Fruit fly (Drosophila melanogaster) whole organism, embryonic: Measurements from ENCODE around the gene Muc68Ca.
A peak's percentile ranks its signal among the peaks of the same experiment; 100 is the strongest.

Source experiments
- Awh ChIP-seq: fragments of 200-800 bp; sonication (Bioruptor generic); IDR thresholded peaks from 2 replicates; pipeline ENCODE4, ENCODE4 v1.3.6; 2022; ENCODE audit warnings: missing biosample characterization, missing genetic modification characterization
- Bdp1 ChIP-seq: fragments of 200-800 bp; sonication (Bioruptor generic); optimal IDR thresholded peaks from 3 replicates; lab custom pipeline; 2016; ENCODE audit warnings: missing biosample characterization, missing genetic modification characterization
- CG1024 ChIP-seq: fragments of 200-800 bp; sonication (Bioruptor generic); IDR thresholded peaks from 2 replicates; pipeline ENCODE4 v1.3.6; 2022; ENCODE audit warnings: missing biosample characterization, missing genetic modification characterization
- CG10565 ChIP-seq: fragments of 200-800 bp; sonication (Bioruptor generic); optimal IDR thresholded peaks from 3 replicates; lab custom pipeline; 2016; ENCODE audit warnings: missing biosample characterization, mild to moderate bottlenecking, missing genetic modification characterization
- CG11456 ChIP-seq: fragments of 200-800 bp; sonication (Bioruptor generic); IDR thresholded peaks from 3 replicates; pipeline ENCODE4 v1.3.6; 2022; ENCODE audit warnings: missing biosample characterization, missing genetic modification characterization
- CG11696 ChIP-seq: fragments of 200-800 bp; sonication (Bioruptor generic); IDR thresholded peaks from 2 replicates; pipeline ENCODE4 v1.3.6; 2022; ENCODE audit warnings: missing biosample characterization, missing genetic modification characterization
- CG13894 ChIP-seq: fragments of 200-800 bp; sonication (Bioruptor generic); optimal IDR thresholded peaks from 3 replicates; lab custom pipeline; 2018; ENCODE audit warnings: missing biosample characterization, mild to moderate bottlenecking, missing genetic modification characterization, moderate library complexity
- CG15514 ChIP-seq: fragments of 200-800 bp; sonication (Bioruptor generic); optimal IDR thresholded peaks from 3 replicates; lab custom pipeline; 2017; ENCODE audit warnings: missing biosample characterization, missing genetic modification characterization, mild to moderate bottlenecking, moderate library complexity, missing genetic modification reagents
- CG17359 ChIP-seq: fragments of 200-800 bp; sonication (Bioruptor generic); optimal IDR thresholded peaks from 3 replicates; lab custom pipeline; 2018; ENCODE audit warnings: missing biosample characterization, mild to moderate bottlenecking, missing genetic modification characterization, moderate library complexity
- CG17568 ChIP-seq: fragments of 200-800 bp; sonication (Bioruptor generic); optimal IDR thresholded peaks from 2 replicates; lab custom pipeline; 2018; ENCODE audit warnings: missing biosample characterization, mild to moderate bottlenecking, missing genetic modification characterization, moderate library complexity
- CG17802 ChIP-seq: fragments of 200-800 bp; sonication (Bioruptor generic); optimal IDR thresholded peaks from 2 replicates; lab custom pipeline; 2018; ENCODE audit warnings: missing biosample characterization, mild to moderate bottlenecking, missing genetic modification characterization, moderate library complexity
- CG1832 ChIP-seq: fragments of 200-800 bp; sonication (Bioruptor generic); optimal IDR thresholded peaks from 2 replicates; lab custom pipeline; 2017; ENCODE audit warnings: missing biosample characterization, mild to moderate bottlenecking, missing genetic modification characterization, inconsistent platforms
- CG2678 ChIP-seq: fragments of 200-800 bp; sonication (Bioruptor generic); optimal IDR thresholded peaks from 3 replicates; lab custom pipeline; 2019; ENCODE audit warnings: missing biosample characterization, mild to moderate bottlenecking, missing genetic modification characterization, moderate library complexity
- CG31365 ChIP-seq: fragments of 200-800 bp; sonication (Bioruptor generic); optimal IDR thresholded peaks from 2 replicates; lab custom pipeline; 2018; ENCODE audit warnings: missing biosample characterization, mild to moderate bottlenecking, missing genetic modification characterization
- CG31388 ChIP-seq: fragments of 200-800 bp; sonication (Bioruptor generic); optimal IDR thresholded peaks from 2 replicates; lab custom pipeline; 2016; ENCODE audit warnings: missing biosample characterization, missing genetic modification characterization
- CG3407 ChIP-seq: fragments of 200-800 bp; sonication (Bioruptor generic); optimal IDR thresholded peaks from 2 replicates; lab custom pipeline; 2018; ENCODE audit warnings: missing biosample characterization, mild to moderate bottlenecking, missing genetic modification characterization
- CG34422 ChIP-seq: fragments of 200-800 bp; sonication (Bioruptor generic); IDR thresholded peaks from 3 replicates; pipeline ENCODE4 v1.3.6; 2022; ENCODE audit warnings: missing biosample characterization, missing genetic modification characterization
- CG3838 ChIP-seq: fragments of 200-800 bp; sonication (Bioruptor generic); optimal IDR thresholded peaks from 3 replicates; lab custom pipeline; 2016; ENCODE audit warnings: missing biosample characterization, missing genetic modification characterization
- CG4282 ChIP-seq: fragments of 200-800 bp; sonication (Bioruptor generic); optimal IDR thresholded peaks from 2 replicates; lab custom pipeline; 2016; ENCODE audit warnings: missing biosample characterization, missing genetic modification characterization
- CG6272 ChIP-seq: fragments of 200-800 bp; sonication (Bioruptor generic); IDR thresholded peaks from 2 replicates; pipeline ENCODE4 v1.3.6; 2022; ENCODE audit warnings: missing biosample characterization, missing genetic modification characterization
- CG6765 ChIP-seq: fragments of 200-800 bp; sonication (Bioruptor generic); optimal IDR thresholded peaks from 3 replicates; lab custom pipeline; 2017; ENCODE audit warnings: missing biosample characterization, mild to moderate bottlenecking, missing genetic modification characterization
- CG7271 ChIP-seq: fragments of 200-800 bp; sonication (Bioruptor generic); optimal IDR thresholded peaks from 2 replicates; lab custom pipeline; 2018; ENCODE audit warnings: missing biosample characterization, mild to moderate bottlenecking, missing genetic modification characterization, moderate library complexity
- CG7963 ChIP-seq: fragments of 200-800 bp; sonication (Bioruptor generic); IDR thresholded peaks from 3 replicates; pipeline ENCODE4 v1.3.6; 2022; ENCODE audit warnings: missing biosample characterization, missing genetic modification characterization; ENCODE audit not compliant: partially characterized antibody
- CG9609 ChIP-seq: fragments of 200-800 bp; sonication (Bioruptor generic); optimal IDR thresholded peaks from 3 replicates; lab custom pipeline; 2016; ENCODE audit warnings: missing biosample characterization, missing genetic modification characterization
- CG9876 ChIP-seq: fragments of 200-800 bp; sonication (Bioruptor generic); optimal IDR thresholded peaks from 2 replicates; lab custom pipeline; 2016; ENCODE audit warnings: missing biosample characterization, missing genetic modification characterization
- Dbx ChIP-seq: fragments of 200-800 bp; sonication (Bioruptor generic); IDR thresholded peaks from 3 replicates; pipeline ENCODE4 v1.3.6; 2022; ENCODE audit warnings: missing biosample characterization, missing genetic modification characterization
- Deaf1 ChIP-seq: fragments of 200-800 bp; optimal IDR thresholded peaks from 3 replicates; lab custom pipeline; 2019; ENCODE audit warnings: missing biosample characterization, mild to moderate bottlenecking, missing genetic modification characterization, moderate library complexity
- Drgx ChIP-seq: fragments of 200-800 bp; sonication (Bioruptor generic); IDR thresholded peaks from 2 replicates; pipeline ENCODE4 v1.3.6; 2022; ENCODE audit warnings: missing biosample characterization, missing genetic modification characterization
- Elba2 ChIP-seq: fragments of 200-800 bp; sonication (Bioruptor generic); optimal IDR thresholded peaks from 3 replicates; lab custom pipeline; 2016; ENCODE audit warnings: missing biosample characterization, missing genetic modification characterization
- Lhr ChIP-seq: fragments of 200-800 bp; sonication (Bioruptor generic); optimal IDR thresholded peaks from 3 replicates; lab custom pipeline; 2017; ENCODE audit warnings: mild to moderate bottlenecking, missing biosample characterization, missing genetic modification reagents, missing genetic modification characterization
- MBD-R2 ChIP-seq: fragments of 200-800 bp; sonication (Bioruptor generic); IDR thresholded peaks from 2 replicates; pipeline ENCODE4 v1.3.6; 2022; ENCODE audit warnings: missing biosample characterization, missing genetic modification characterization
- Meics ChIP-seq: fragments of 200-800 bp; sonication (Bioruptor generic); optimal IDR thresholded peaks from 2 replicates; lab custom pipeline; 2017; ENCODE audit warnings: missing biosample characterization, mild to moderate bottlenecking, missing genetic modification characterization
- Opbp ChIP-seq: fragments of 200-800 bp; sonication (Bioruptor generic); IDR thresholded peaks from 3 replicates; pipeline ENCODE4 v1.3.6; 2022; ENCODE audit warnings: missing biosample characterization, missing genetic modification characterization; ENCODE audit not compliant: partially characterized antibody
- Pdp1 ChIP-seq, 2 experiments: fragments of 200-800 bp; sonication (Bioruptor generic); optimal IDR thresholded peaks; 3 replicates each; lab custom pipeline; 2016; ENCODE audit warnings: missing biosample characterization in 2 of 2, missing genetic modification characterization in 2 of 2, mild to moderate bottlenecking in 1 of 2, moderate library complexity in 1 of 2
- Taf1 ChIP-seq: fragments of 200-800 bp; sonication (Bioruptor generic); IDR thresholded peaks from 2 replicates; pipeline ENCODE4 v1.3.6; 2022; ENCODE audit warnings: missing biosample characterization, missing genetic modification characterization
- ara ChIP-seq: fragments of 200-800 bp; sonication (Bioruptor generic); IDR thresholded peaks from 2 replicates; pipeline ENCODE4 v1.3.6; 2022; ENCODE audit warnings: missing biosample characterization, missing genetic modification characterization
- btn ChIP-seq: fragments of 200-800 bp; sonication (Bioruptor generic); optimal IDR thresholded peaks from 2 replicates; lab custom pipeline; 2016; ENCODE audit warnings: missing biosample characterization, missing genetic modification characterization
- crp ChIP-seq, 2 experiments: fragments of 200-800 bp; sonication (Bioruptor generic); optimal IDR thresholded peaks; 2 replicates in 1 of 2; 3 replicates in 1 of 2; lab custom pipeline; 2017; ENCODE audit warnings: missing biosample characterization in 2 of 2, missing genetic modification characterization in 2 of 2, mild to moderate bottlenecking in 1 of 2, moderate library complexity in 1 of 2
- dpn ChIP-seq, 2 experiments: fragments of 200-800 bp; sonication (Bioruptor generic); optimal IDR thresholded peaks; 3 replicates each; lab custom pipeline; 2016; ENCODE audit warnings: missing biosample characterization in 2 of 2, missing genetic modification characterization in 2 of 2
- gfzf ChIP-seq: fragments of 200-800 bp; sonication (Bioruptor generic); optimal IDR thresholded peaks from 2 replicates; lab custom pipeline; 2016; ENCODE audit warnings: missing biosample characterization, mild to moderate bottlenecking, missing genetic modification characterization, moderate library complexity
- inv ChIP-seq: fragments of 200-800 bp; sonication (Bioruptor generic); IDR thresholded peaks from 2 replicates; pipeline ENCODE4 v1.3.6; 2022; ENCODE audit warnings: missing biosample characterization, missing genetic modification characterization; ENCODE audit not compliant: partially characterized antibody
- kni ChIP-seq: fragments of 200-800 bp; sonication (Bioruptor generic); optimal IDR thresholded peaks from 3 replicates; lab custom pipeline; 2017; ENCODE audit warnings: mild to moderate bottlenecking, missing biosample characterization, missing genetic modification reagents, missing genetic modification characterization
- lov ChIP-seq, 2 experiments: fragments of 200-800 bp in 1 of 2; fragments of >200 bp in 1 of 2; sonication (Bioruptor generic) in 1 of 2; IDR thresholded peaks in 1 of 2; optimal IDR thresholded peaks in 1 of 2; 2 replicates in 1 of 2; 3 replicates in 1 of 2; pipeline versions ENCODE4 v1.3.6 to Lab custom; 2017 to 2022; ENCODE audit warnings: missing biosample characterization in 1 of 2, missing genetic modification characterization in 1 of 2
- nerfin-2 ChIP-seq: fragments of 200-800 bp; sonication (Bioruptor generic); IDR thresholded peaks from 2 replicates; pipeline ENCODE4 v1.3.6; 2022; ENCODE audit warnings: missing biosample characterization, missing genetic modification characterization; ENCODE audit not compliant: partially characterized antibody
- sim ChIP-seq: fragments of 200-800 bp; sonication (Bioruptor generic); IDR thresholded peaks from 2 replicates; pipeline ENCODE4 v1.3.6; 2022; ENCODE audit warnings: missing biosample characterization, missing genetic modification characterization
- so ChIP-seq: fragments of 200-800 bp; sonication (Bioruptor generic); IDR thresholded peaks from 3 replicates; pipeline ENCODE4 v1.3.6; 2022; ENCODE audit warnings: missing biosample characterization, missing genetic modification characterization
- tup ChIP-seq: fragments of 200-800 bp; sonication (Bioruptor generic); optimal IDR thresholded peaks from 2 replicates; lab custom pipeline; 2016; ENCODE audit warnings: missing biosample characterization, mild to moderate bottlenecking, missing genetic modification characterization, moderate library complexity
- zf30C ChIP-seq: fragments of 200-800 bp; sonication (Bioruptor generic); optimal IDR thresholded peaks from 3 replicates; lab custom pipeline; 2018; ENCODE audit warnings: missing biosample characterization, mild to moderate bottlenecking, missing genetic modification characterization

The Muc68Ca gene

DNA sequence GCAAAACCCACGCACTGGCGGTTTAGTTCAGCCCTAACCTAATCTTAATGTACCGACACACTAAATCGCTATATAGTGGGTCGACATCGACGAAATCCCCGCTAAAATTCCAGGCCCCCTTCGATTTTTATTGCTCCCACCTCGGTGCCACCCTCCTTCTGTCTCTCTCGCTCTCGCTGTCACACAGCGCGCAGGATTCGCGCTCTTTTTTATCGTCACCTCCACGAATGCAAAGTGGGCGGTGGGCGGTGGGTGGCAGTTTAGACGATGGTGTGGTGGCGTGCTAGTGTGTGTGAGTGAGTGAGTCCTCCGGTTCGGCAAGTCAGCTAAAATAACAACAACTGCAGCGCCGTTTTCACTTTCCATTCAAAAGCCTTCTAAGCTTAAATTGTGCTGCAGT is 17.9 kb downstream of the Muc68Ca start (continued):
- TF ChIP-seq Elba2 (GFP tag; lab: Kevin White, UChicago) = no peak
- no peak for TF ChIP-seq CG10565
- TF ChIP-seq CG1832 (GFP tag; lab: Kevin White, UChicago) = peak; percentile 12
- no peak for TF ChIP-seq CG31388 (GFP tag; lab: Kevin White, UChicago)
- no peak for TF ChIP-seq Meics (GFP tag; lab: Kevin White, UChicago)
- no peak for TF ChIP-seq CG17802 (tag; lab: Kevin White, UChicago)
- no peak for TF ChIP-seq CG7271
- TF ChIP-seq MBD-R2 (GFP tag; lab: Robert Waterston, UW) = no peak

- TF ChIP-seq CG11456 (GFP tag; lab: Robert Waterston, UW) (0 out of 3 replicates have a peak, but pooled peaks have one; percentile 47), Awh (GFP tag; lab: Robert Waterston, UW) (no peak), CG17359 (tag; lab: Kevin White, UChicago) (no peak), CG2678 (tag; lab: Kevin White, UChicago) (no peak), Opbp (GFP tag; lab: Robert Waterston, UW) (0 out of 3 replicates have a peak, but pooled peaks have one; percentile 31), CG9876 (GFP tag; lab: Kevin White, UChicago) (no peak), CG17568 (GFP tag; lab: Kevin White, UChicago) (no peak), Drgx (0 out of 2 replicates have a peak, but pooled peaks have one; percentile 11), gfzf (GFP tag; lab: Kevin White, UChicago) (no peak), lov (optimal IDR thresholded peaks at IDR 0.05; lab: Kevin White, UChicago) (no peak), lov (GFP tag; IDR thresholded peaks at IDR 0.05; lab: Robert Waterston, UW) (no peak), Deaf1 (peak; percentile 85), CG9609 (GFP tag; lab: Kevin White, UChicago) (no peak), CG3838 (GFP tag; lab: Kevin White, UChicago) (no peak), CG34422 (GFP tag; lab: Robert Waterston, UW) (peak; percentile 28; the same call in 1 of the 3 replicates), CG15514 (GFP tag; lab: Kevin White, UChicago) (no peak), tup (no peak), kni (no peak), CG6765 (GFP tag; lab: Kevin White, UChicago) (no peak), Taf1 (GFP tag; lab: Robert Waterston, UW) (no peak), CG11696 (GFP tag; lab: Robert Waterston, UW) (no peak), ara (GFP tag; lab: Robert Waterston, UW) (no peak), crp (GFP tag; optimal IDR thresholded peaks at IDR 0.05; lab: Kevin White, UChicago) (no peak), so (GFP tag; lab: Robert Waterston, UW) (no peak), Dbx (0 out of 3 replicates have a peak, but pooled peaks have one; percentile 11), Bdp1 (GFP tag; lab: Kevin White, UChicago) (no peak), zf30C (GFP tag; lab: Kevin White, UChicago) (no peak), nerfin-2 (no peak), dpn (GFP tag; optimal IDR thresholded peaks at IDR 0.05; lab: Kevin White, UChicago) (no peak), CG1024 (GFP tag; lab: Robert Waterston, UW) (no peak), CG6272 (peak; percentile 31; the same call in 1 of the 2 replicates), CG31365 (tag; lab: Kevin White, UChicago) (no peak), btn (GFP tag; lab: Kevin White, UChicago) (no peak), Pdp1 (GFP tag; optimal IDR thresholded peaks at IDR 0.05; lab: Kevin White, UChicago) (no peak), Lhr (GFP tag; lab: Kevin White, UChicago) (no peak), CG3407 (GFP tag; lab: Kevin White, UChicago) (no peak), sim (GFP tag; lab: Robert Waterston, UW) (no peak), CG13894 (tag; lab: Kevin White, UChicago) (peak; percentile 84), inv (GFP tag; lab: Robert Waterston, UW) (no peak), CG7963 (no peak), CG4282 (no peak)
Measured at dm6 chr3L:11601133-11601532, 18.8 kb downstream of the Muc68Ca start.
